Worm (Caenorhabditis elegans) whole organism, late embryonic: ENCODE results near the gene sdc-1.

ENCODE experiments used
- C08G9.2 ChIP-seq: sonication (generic microtip); optimal IDR thresholded peaks from 2 replicates; lab custom pipeline; 2016; ENCODE audit warnings: mild to moderate bottlenecking, missing genetic modification characterization, moderate library complexity, missing compliant biosample characterization
- K02D7.2 ChIP-seq: sonication (generic microtip); optimal IDR thresholded peaks from 2 replicates; lab custom pipeline; 2017; ENCODE audit warnings: mild to moderate bottlenecking, missing genetic modification characterization, missing compliant biosample characterization
- Y22D7AL.16 ChIP-seq: sonication (generic microtip); optimal IDR thresholded peaks from 2 replicates; lab custom pipeline; 2016; ENCODE audit warnings: missing genetic modification characterization, missing compliant biosample characterization
- ceh-14 ChIP-seq: sonication (generic microtip); optimal IDR thresholded peaks from 2 replicates; lab custom pipeline; 2016; ENCODE audit warnings: missing genotype, missing genetic modification characterization, missing compliant biosample characterization
- ceh-18 ChIP-seq: sonication (generic microtip); optimal IDR thresholded peaks from 2 replicates; lab custom pipeline; 2016; ENCODE audit warnings: missing genetic modification characterization, missing compliant biosample characterization
- ceh-2 ChIP-seq: sonication (generic microtip); optimal IDR thresholded peaks from 2 replicates; lab custom pipeline; 2016; ENCODE audit warnings: missing genotype, missing genetic modification characterization, missing compliant biosample characterization
- ceh-22 ChIP-seq: sonication (generic microtip); optimal IDR thresholded peaks from 2 replicates; lab custom pipeline; 2017; ENCODE audit warnings: missing biosample characterization, missing genetic modification characterization
- ceh-24 ChIP-seq: sonication (generic microtip); optimal IDR thresholded peaks from 2 replicates; lab custom pipeline; 2016; ENCODE audit warnings: mild to moderate bottlenecking, missing genetic modification characterization, missing compliant biosample characterization
- ceh-30 ChIP-seq: fragments of 150-350 bp; optimal IDR thresholded peaks from 2 replicates; lab custom pipeline; 2014; ENCODE audit warnings: missing biosample characterization, missing genetic modification characterization
- ceh-45 ChIP-seq: fragments of 200-800 bp; sonication (Bioruptor generic); IDR thresholded peaks from 2 replicates; pipeline ENCODE4 v1.3.6; 2022; ENCODE audit warnings: missing genetic modification reagents, missing genetic modification characterization, missing compliant biosample characterization
- ceh-9 ChIP-seq: sonication (generic microtip); optimal IDR thresholded peaks from 2 replicates; lab custom pipeline; 2016; ENCODE audit warnings: mild to moderate bottlenecking, missing genetic modification characterization, inconsistent platforms, missing compliant biosample characterization
- che-1 ChIP-seq: sonication (generic microtip); optimal IDR thresholded peaks from 2 replicates; lab custom pipeline; 2016; ENCODE audit warnings: mild to moderate bottlenecking, missing genetic modification characterization, missing compliant biosample characterization
- dve-1 ChIP-seq: sonication (generic microtip); optimal IDR thresholded peaks from 2 replicates; lab custom pipeline; 2017; ENCODE audit warnings: antibody characterized with exemption, mild to moderate bottlenecking, missing genetic modification characterization, missing compliant biosample characterization
- elt-4 ChIP-seq: sonication (generic microtip); optimal IDR thresholded peaks from 2 replicates; lab custom pipeline; 2016; ENCODE audit warnings: missing genetic modification characterization, missing compliant biosample characterization
- hlh-13 ChIP-seq: fragments of 200-800 bp; sonication (Bioruptor generic); optimal IDR thresholded peaks from 2 replicates; lab custom pipeline; 2018; ENCODE audit warnings: mild to moderate bottlenecking, missing genetic modification characterization, missing compliant biosample characterization
- hlh-15 ChIP-seq: sonication (generic microtip); optimal IDR thresholded peaks from 2 replicates; lab custom pipeline; 2016; ENCODE audit warnings: missing genetic modification characterization, missing compliant biosample characterization
- hlh-30 ChIP-seq: sonication (generic microtip); optimal IDR thresholded peaks from 2 replicates; lab custom pipeline; 2017; ENCODE audit warnings: antibody characterized with exemption, missing genetic modification characterization, missing compliant biosample characterization; ENCODE audit not compliant: insufficient read depth
- hlh-6 ChIP-seq: sonication (generic microtip); optimal IDR thresholded peaks from 2 replicates; lab custom pipeline; 2016; ENCODE audit warnings: missing genotype, missing genetic modification characterization, missing compliant biosample characterization
- hlh-8 ChIP-seq: sonication (generic microtip); optimal IDR thresholded peaks from 2 replicates; lab custom pipeline; 2016; ENCODE audit warnings: missing genotype, missing genetic modification characterization, missing compliant biosample characterization
- lim-6 ChIP-seq: sonication (generic microtip); optimal IDR thresholded peaks from 2 replicates; lab custom pipeline; 2016; ENCODE audit warnings: missing genetic modification characterization, missing compliant biosample characterization
- mec-3 ChIP-seq: sonication (generic microtip); optimal IDR thresholded peaks from 2 replicates; lab custom pipeline; 2016; ENCODE audit warnings: borderline replicate concordance, missing genetic modification characterization, missing compliant biosample characterization
- nfya-1 ChIP-seq: sonication (generic microtip); optimal IDR thresholded peaks from 2 replicates; lab custom pipeline; 2017; ENCODE audit warnings: missing genetic modification characterization, mild to moderate bottlenecking, missing compliant biosample characterization, antibody characterized with exemption, moderate library complexity
- nhr-11 ChIP-seq: fragments of 150-350 bp; optimal IDR thresholded peaks from 2 replicates; lab custom pipeline; 2014; ENCODE audit warnings: missing biosample characterization, missing genetic modification characterization
- pax-1 ChIP-seq: fragments of 150-350 bp; optimal IDR thresholded peaks from 2 replicates; lab custom pipeline; 2014; ENCODE audit warnings: missing biosample characterization, missing genetic modification characterization
- pros-1 ChIP-seq: fragments of 150-350 bp; optimal IDR thresholded peaks from 2 replicates; lab custom pipeline; 2014; ENCODE audit warnings: missing biosample characterization, missing genetic modification reagents, missing genetic modification characterization
- rnt-1 ChIP-seq: sonication (generic microtip); optimal IDR thresholded peaks from 2 replicates; lab custom pipeline; 2016; ENCODE audit warnings: missing genetic modification characterization, missing compliant biosample characterization
- sdc-2 ChIP-seq: sonication (generic microtip); optimal IDR thresholded peaks from 2 replicates; lab custom pipeline; 2016; ENCODE audit warnings: missing genotype, missing genetic modification characterization, missing compliant biosample characterization
- sox-2 ChIP-seq: fragments of 200-800 bp; sonication (Bioruptor generic); IDR thresholded peaks from 2 replicates; pipeline ENCODE4 v1.3.6; 2022; ENCODE audit warnings: missing genetic modification reagents, missing genetic modification characterization, missing compliant biosample characterization
- sox-4 ChIP-seq: sonication (generic microtip); optimal IDR thresholded peaks from 2 replicates; lab custom pipeline; 2017; ENCODE audit warnings: mild to moderate bottlenecking, missing genetic modification characterization, inconsistent platforms, missing compliant biosample characterization
- syd-9 ChIP-seq: sonication (generic microtip); optimal IDR thresholded peaks from 2 replicates; lab custom pipeline; 2016; ENCODE audit warnings: mild to moderate bottlenecking, missing genetic modification characterization, moderate library complexity, missing compliant biosample characterization
- tbx-7 ChIP-seq: sonication (generic microtip); optimal IDR thresholded peaks from 2 replicates; lab custom pipeline; 2016; ENCODE audit warnings: missing genotype, missing genetic modification characterization, missing compliant biosample characterization
- unc-42 ChIP-seq: sonication (generic microtip); optimal IDR thresholded peaks from 2 replicates; lab custom pipeline; 2016; ENCODE audit warnings: missing genotype, missing genetic modification characterization, missing compliant biosample characterization
- zip-5 ChIP-seq: sonication (generic microtip); optimal IDR thresholded peaks from 2 replicates; lab custom pipeline; 2016; ENCODE audit warnings: missing genetic modification characterization, missing compliant biosample characterization

sdc-1 gene

DNA sequence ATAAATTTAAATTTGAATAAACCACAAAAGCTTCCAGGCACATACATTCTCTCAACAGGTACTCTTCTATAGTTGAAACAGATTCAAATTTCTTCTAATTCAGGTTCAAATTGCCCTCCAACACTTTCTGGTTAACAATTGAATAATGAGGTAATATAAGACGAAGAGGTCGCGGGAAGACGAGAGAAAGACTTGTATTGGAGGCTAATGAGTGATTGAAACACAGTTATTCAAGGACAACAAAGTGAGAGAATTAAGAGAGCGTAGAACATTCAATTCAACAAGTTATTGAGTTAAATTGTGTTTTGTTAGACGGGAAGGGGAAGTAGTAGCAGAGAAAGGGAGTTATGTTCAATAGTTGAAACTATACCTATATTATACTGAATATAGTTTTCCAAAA is 46.3 kb downstream of the sdc-1 start:
- TF ChIP-seq nhr-11 (tag; lab: Kevin White, UChicago) (no peak), ceh-9 (tag; lab: Kevin White, UChicago) (no peak), ceh-14 (tag; lab: Kevin White, UChicago) (no peak), ceh-45 (GFP tag; lab: Robert Waterston, UW) (no peak), mec-3 (tag; lab: Kevin White, UChicago) (no peak), C08G9.2 (tag; lab: Kevin White, UChicago) (no peak), K02D7.2 (no peak), syd-9 (tag; lab: Kevin White, UChicago) (no peak), pros-1 (tag; lab: Kevin White, UChicago) (no peak), unc-42 (tag; lab: Kevin White, UChicago) (no peak), ceh-24 (tag; lab: Kevin White, UChicago) (no peak), nfya-1 (no peak), hlh-8 (tag; lab: Kevin White, UChicago) (no peak)
- TF ChIP-seq, all 69 proteins: peak for 0

- TF ChIP-seq tbx-7 (tag; lab: Kevin White, UChicago): no peak
- no peak for TF ChIP-seq ceh-2
- no peak for TF ChIP-seq ceh-45 (GFP tag; lab: Robert Waterston, UW)
- TF ChIP-seq hlh-30 (tag; lab: Kevin White, UChicago): no peak
- no peak for TF ChIP-seq zip-5 (tag; lab: Kevin White, UChicago)
- no peak for TF ChIP-seq sox-4 (tag; lab: Kevin White, UChicago)
- no peak for TF ChIP-seq lim-6 (tag; lab: Kevin White, UChicago)
- TF ChIP-seq rnt-1 (tag; lab: Kevin White, UChicago): no peak
- no peak for TF ChIP-seq sox-2 (GFP tag; lab: Robert Waterston, UW)
These were observed 48.7 kb downstream of the sdc-1 start for ce11 chrX:16324222-16324621.

- TF ChIP-seq nhr-11 (tag; lab: Kevin White, UChicago): no peak
- TF ChIP-seq sdc-2 (tag; lab: Kevin White, UChicago): peak; percentile 96
These were observed 51.7 kb downstream of the sdc-1 start for ce11 chrX:16327229-16327628.

DNA sequence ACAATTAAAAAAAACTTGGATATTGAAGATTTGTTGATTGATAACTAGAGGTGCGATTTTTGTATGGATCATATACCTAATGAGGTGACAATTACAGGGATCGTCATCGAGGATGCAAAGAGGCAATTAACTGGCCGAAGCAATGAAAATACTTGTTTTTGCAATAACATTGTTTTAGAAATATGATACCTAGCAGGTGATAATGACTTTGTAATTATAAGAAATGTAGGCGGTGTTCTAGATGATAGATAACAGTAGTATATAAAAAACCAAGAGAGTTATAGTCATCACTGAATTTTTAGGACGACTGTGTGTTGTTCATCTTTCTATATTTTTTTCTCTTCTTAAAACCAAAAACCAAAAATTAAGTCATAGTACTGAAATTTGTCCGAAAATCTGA is 52.8 kb downstream of the sdc-1 start, which contains the start of gene C11G6.2:
Gene C11G6.2 (plus strand): TSS at position 301 of the 400 bp plus-strand sequence.
- no peak for TF ChIP-seq hlh-6
- TF ChIP-seq sdc-2 (tag; lab: Kevin White, UChicago): no peak
- TF ChIP-seq hlh-15 (tag; lab: Kevin White, UChicago): no peak
- no peak for TF ChIP-seq che-1 (tag; lab: Kevin White, UChicago)

DNA sequence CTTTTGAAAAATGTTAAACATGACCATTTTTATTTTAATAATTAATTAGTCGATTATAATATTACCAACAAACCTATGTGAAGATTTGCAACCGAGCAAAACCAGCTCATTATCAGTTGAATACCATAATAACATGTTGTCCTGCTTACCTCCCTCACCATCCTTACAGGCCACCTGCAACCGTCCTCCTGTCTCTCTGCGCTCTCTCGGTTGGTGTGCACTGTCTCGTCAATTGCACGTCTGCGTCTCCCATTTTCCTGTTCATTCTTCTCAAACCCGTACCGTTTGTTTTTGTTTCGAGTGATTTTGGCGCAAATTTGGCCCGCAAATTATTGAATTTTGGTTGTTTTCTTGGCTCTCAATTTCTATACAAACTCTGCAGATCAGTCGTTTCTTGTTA is 55.9 kb downstream of the sdc-1 start:
- no peak for TF ChIP-seq tbx-7 (tag; lab: Kevin White, UChicago)
- TF ChIP-seq elt-4 (tag; lab: Kevin White, UChicago): no peak
- no peak for TF ChIP-seq ceh-30 (tag; lab: Kevin White, UChicago)
- no peak for TF ChIP-seq ceh-18
- TF ChIP-seq ceh-9 (tag; lab: Kevin White, UChicago): no peak
- TF ChIP-seq ceh-45 (GFP tag; lab: Robert Waterston, UW): no peak
- no peak for TF ChIP-seq C08G9.2 (tag; lab: Kevin White, UChicago)
- no peak for TF ChIP-seq hlh-13 (GFP tag; lab: Kevin White, UChicago)
- no peak for TF ChIP-seq Y22D7AL.16 (tag; lab: Kevin White, UChicago)
- no peak for TF ChIP-seq hlh-8 (tag; lab: Kevin White, UChicago)
- no peak for TF ChIP-seq lim-6 (tag; lab: Kevin White, UChicago)
- no peak for TF ChIP-seq dve-1 (tag; lab: Kevin White, UChicago)
- no peak for TF ChIP-seq ceh-22
- no peak for TF ChIP-seq rnt-1 (tag; lab: Kevin White, UChicago)
- no peak for TF ChIP-seq pax-1
